Fruit fly (Drosophila melanogaster): ENCODE measurements around the gene Rsph9.

DNA sequence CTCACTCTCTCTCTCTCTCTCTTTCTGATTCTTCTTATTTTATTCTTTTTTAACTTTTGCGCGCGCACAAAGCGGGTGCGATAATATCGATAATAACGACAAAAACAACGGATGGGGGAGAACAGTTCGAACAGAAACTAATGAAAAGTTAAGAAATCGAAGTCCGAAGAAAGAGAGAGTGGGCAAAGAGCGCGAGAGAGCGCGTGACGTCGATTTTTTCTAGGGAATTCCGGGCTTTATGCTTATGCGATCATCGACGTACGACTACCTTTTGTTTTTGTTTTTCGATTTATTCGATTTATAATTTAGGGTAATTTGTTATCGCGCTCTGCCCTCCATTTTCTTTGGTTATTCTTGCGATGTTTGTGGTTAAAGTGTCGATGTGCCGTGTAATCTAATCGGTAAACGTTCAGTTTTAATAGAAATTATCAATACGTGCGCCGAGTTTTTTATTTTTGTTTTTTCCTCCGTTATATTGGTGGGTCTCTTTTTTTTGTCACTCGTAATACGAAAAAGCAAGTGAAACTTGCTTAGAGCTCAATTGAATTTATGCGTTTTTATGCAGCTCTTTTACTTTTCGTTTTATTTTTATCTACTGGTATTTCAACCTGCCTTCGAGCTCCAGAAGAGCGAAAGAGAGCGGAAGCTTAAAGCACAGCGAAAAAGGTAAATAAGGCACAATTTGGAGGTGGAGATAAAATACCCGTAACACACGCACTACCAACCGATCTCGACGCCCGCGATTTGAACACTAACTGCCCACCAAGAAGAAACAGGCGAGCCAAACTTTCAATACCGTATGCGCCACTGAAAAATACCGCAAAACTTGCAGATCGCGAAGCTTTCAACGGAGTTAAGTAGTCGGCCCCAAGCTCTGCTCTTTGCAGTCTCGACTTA is 37.4 kb upstream of the Rsph9 start, which contains the start of gene dl:
- no peak for TF ChIP-seq Dll (GFP tag; IDR thresholded peaks at IDR 0.05; ENCODE audit: partially characterized antibody)
- TF ChIP-seq nau (GFP tag; optimal IDR thresholded peaks at IDR 0.05): peak; percentile 23
- no peak for TF ChIP-seq CG31365 (tag; optimal IDR thresholded peaks at IDR 0.05)
